Worm (Caenorhabditis elegans) whole organism, L2 larva: Measurements from ENCODE around the gene T14B4.8.

Experiments
- C34F6.9 ChIP-seq: fragments of 150-350 bp; optimal IDR thresholded peaks from 2 replicates; lab custom pipeline; 2014; ENCODE audit warnings: missing biosample characterization, missing genetic modification characterization
- F13H6.1 ChIP-seq: sonication (generic microtip); optimal IDR thresholded peaks from 2 replicates; lab custom pipeline; 2016; ENCODE audit warnings: missing genetic modification characterization, missing compliant biosample characterization
- R02D3.7 ChIP-seq: fragments of 150-350 bp; optimal IDR thresholded peaks from 2 replicates; lab custom pipeline; 2014; ENCODE audit warnings: missing biosample characterization, missing genetic modification characterization
- Y55F3AM.14 ChIP-seq: fragments of 200-800 bp; sonication (Bioruptor generic); optimal IDR thresholded peaks from 2 replicates; lab custom pipeline; 2018; ENCODE audit warnings: mild to moderate bottlenecking, missing genetic modification characterization, missing compliant biosample characterization
- ZK546.5 ChIP-seq: sonication (generic microtip); optimal IDR thresholded peaks from 2 replicates; lab custom pipeline; 2017; ENCODE audit warnings: missing biosample characterization, missing genetic modification characterization
- alr-1 ChIP-seq: fragments of 150-350 bp; optimal IDR thresholded peaks from 2 replicates; lab custom pipeline; 2014; ENCODE audit warnings: missing biosample characterization, missing genetic modification characterization
- aly-2 ChIP-seq: fragments of 150-350 bp; optimal IDR thresholded peaks from 2 replicates; lab custom pipeline; 2014; ENCODE audit warnings: missing biosample characterization, missing genetic modification characterization
- ama-1 ChIP-seq: fragments of 150-350 bp; optimal IDR thresholded peaks from 2 replicates; lab custom pipeline; 2018; ENCODE audit warnings: inconsistent platforms
- blmp-1 ChIP-seq: sonication (generic microtip); optimal IDR thresholded peaks from 2 replicates; lab custom pipeline; 2017; ENCODE audit warnings: missing genetic modification characterization, mild to moderate bottlenecking, missing compliant biosample characterization, antibody characterized with exemption, moderate library complexity; ENCODE audit not compliant: insufficient read depth
- ceh-16 ChIP-seq: fragments of 150-350 bp; optimal IDR thresholded peaks from 2 replicates; lab custom pipeline; 2014; ENCODE audit warnings: missing biosample characterization, missing genetic modification characterization
- ceh-82 ChIP-seq: fragments of 150-350 bp; optimal IDR thresholded peaks from 2 replicates; lab custom pipeline; 2014; ENCODE audit warnings: missing biosample characterization, missing genetic modification characterization
- crh-2 ChIP-seq: sonication (generic microtip); optimal IDR thresholded peaks from 2 replicates; lab custom pipeline; 2017; ENCODE audit warnings: missing biosample characterization, missing genetic modification characterization
- dmd-4 ChIP-seq: sonication (generic microtip); optimal IDR thresholded peaks from 2 replicates; lab custom pipeline; 2017; ENCODE audit warnings: missing biosample characterization, missing genetic modification characterization
- egl-27 ChIP-seq: sonication (generic microtip); optimal IDR thresholded peaks from 3 replicates; lab custom pipeline; 2017; ENCODE audit warnings: missing biosample characterization, missing genetic modification reagents, missing genetic modification characterization
- elt-1 ChIP-seq: fragments of 150-350 bp; optimal IDR thresholded peaks from 2 replicates; lab custom pipeline; 2014; ENCODE audit warnings: missing biosample characterization, missing genetic modification characterization
- elt-3 ChIP-seq: sonication (generic microtip); optimal IDR thresholded peaks from 2 replicates; lab custom pipeline; 2017; ENCODE audit warnings: missing biosample characterization, missing genetic modification characterization
- fos-1 ChIP-seq: fragments of 150-350 bp; optimal IDR thresholded peaks from 2 replicates; lab custom pipeline; 2014; ENCODE audit warnings: missing biosample characterization, missing genetic modification characterization
- gmeb-1 ChIP-seq: fragments of 150-350 bp; optimal IDR thresholded peaks from 2 replicates; lab custom pipeline; 2014; ENCODE audit warnings: missing biosample characterization, missing genetic modification characterization
- lin-11 ChIP-seq: fragments of 150-350 bp; sonication (generic microtip); optimal IDR thresholded peaks from 2 replicates; lab custom pipeline; 2014; ENCODE audit warnings: missing biosample characterization, missing genetic modification characterization, inconsistent platforms, mixed read lengths
- lin-13 ChIP-seq: fragments of 150-350 bp; optimal IDR thresholded peaks from 2 replicates; lab custom pipeline; 2014; ENCODE audit warnings: missing biosample characterization, missing genetic modification reagents, missing genetic modification characterization
- lin-39 ChIP-seq: fragments of 150-350 bp; optimal IDR thresholded peaks from 2 replicates; lab custom pipeline; 2014; ENCODE audit warnings: missing biosample characterization, missing genetic modification reagents, missing genetic modification characterization
- lsy-2 ChIP-seq, 2 experiments: fragments of 150-350 bp in 1 of 2; sonication (generic microtip) in 1 of 2; optimal IDR thresholded peaks; 2 replicates each; lab custom pipeline; 2014 to 2017; ENCODE audit warnings: missing biosample characterization in 2 of 2, missing genetic modification characterization in 2 of 2
- mab-5 ChIP-seq: fragments of 150-350 bp; optimal IDR thresholded peaks from 2 replicates; lab custom pipeline; 2014; ENCODE audit warnings: missing biosample characterization, missing genetic modification characterization
- mdl-1 ChIP-seq, 2 experiments: fragments of 150-350 bp in 1 of 2; sonication (generic microtip) in 1 of 2; optimal IDR thresholded peaks; 2 replicates each; lab custom pipeline; 2017; ENCODE audit warnings: missing biosample characterization in 2 of 2, missing genetic modification characterization in 2 of 2
- nhr-10 ChIP-seq: sonication (generic microtip); optimal IDR thresholded peaks from 2 replicates; lab custom pipeline; 2017; ENCODE audit warnings: missing biosample characterization, missing genetic modification characterization
- nhr-11 ChIP-seq: fragments of 150-350 bp; optimal IDR thresholded peaks from 2 replicates; lab custom pipeline; 2014; ENCODE audit warnings: missing biosample characterization, missing genetic modification characterization
- nhr-12 ChIP-seq: fragments of 150-350 bp; optimal IDR thresholded peaks from 2 replicates; lab custom pipeline; 2014; ENCODE audit warnings: missing biosample characterization, missing genetic modification characterization
- nhr-129 ChIP-seq: fragments of 150-350 bp; optimal IDR thresholded peaks from 2 replicates; lab custom pipeline; 2014; ENCODE audit warnings: missing biosample characterization, missing genetic modification characterization
- nhr-21 ChIP-seq: fragments of 150-350 bp; optimal IDR thresholded peaks from 2 replicates; lab custom pipeline; 2014; ENCODE audit warnings: missing biosample characterization, missing genetic modification characterization
- nhr-23 ChIP-seq: fragments of 150-350 bp; optimal IDR thresholded peaks from 2 replicates; lab custom pipeline; 2014; ENCODE audit warnings: missing biosample characterization, missing genetic modification reagents, missing genetic modification characterization
- nhr-25 ChIP-seq: fragments of 150-350 bp; sonication (generic microtip); optimal IDR thresholded peaks from 3 replicates; lab custom pipeline; 2014; ENCODE audit warnings: missing biosample characterization, missing genetic modification characterization
- nhr-6 ChIP-seq: fragments of 150-350 bp; optimal IDR thresholded peaks from 2 replicates; lab custom pipeline; 2014; ENCODE audit warnings: missing biosample characterization, missing genetic modification characterization
- nhr-77 ChIP-seq: fragments of 150-350 bp; optimal IDR thresholded peaks from 2 replicates; lab custom pipeline; 2014; ENCODE audit warnings: missing biosample characterization, missing genetic modification characterization
- peb-1 ChIP-seq: fragments of 150-350 bp; optimal IDR thresholded peaks from 2 replicates; lab custom pipeline; 2014; ENCODE audit warnings: missing biosample characterization, missing genetic modification characterization
- sem-4 ChIP-seq: fragments of 150-350 bp; optimal IDR thresholded peaks from 2 replicates; lab custom pipeline; 2014; ENCODE audit warnings: missing biosample characterization, missing genetic modification reagents, missing genetic modification characterization
- sma-3 ChIP-seq: sonication (generic microtip); optimal IDR thresholded peaks from 2 replicates; lab custom pipeline; 2016; ENCODE audit warnings: missing genetic modification reagents, missing genetic modification characterization, missing compliant biosample characterization
- sma-9 ChIP-seq, 2 experiments: fragments of 150-350 bp in 1 of 2; sonication (generic microtip) in 1 of 2; optimal IDR thresholded peaks; 2 replicates each; lab custom pipeline; 2014 to 2016; ENCODE audit warnings: missing genetic modification characterization in 2 of 2, mild to moderate bottlenecking in 1 of 2, missing biosample characterization in 1 of 2, missing compliant biosample characterization in 1 of 2, missing genetic modification reagents in 1 of 2, moderate library complexity in 1 of 2
- snpc-4 ChIP-seq: fragments of 150-350 bp; optimal IDR thresholded peaks from 2 replicates; lab custom pipeline; 2014; ENCODE audit warnings: missing biosample characterization, missing genetic modification characterization
- unc-39 ChIP-seq: fragments of 150-350 bp; optimal IDR thresholded peaks from 2 replicates; lab custom pipeline; 2014; ENCODE audit warnings: missing biosample characterization, missing genetic modification characterization
- unc-55 ChIP-seq: fragments of 150-350 bp; sonication (generic microtip); optimal IDR thresholded peaks from 3 replicates; lab custom pipeline; 2014; ENCODE audit warnings: missing biosample characterization, missing genetic modification reagents, missing genetic modification characterization
- unc-62 ChIP-seq: fragments of 150-350 bp; optimal IDR thresholded peaks from 2 replicates; lab custom pipeline; 2014; ENCODE audit warnings: missing biosample characterization, missing genetic modification reagents, missing genetic modification characterization
- zag-1 ChIP-seq: fragments of 150-350 bp; optimal IDR thresholded peaks from 2 replicates; lab custom pipeline; 2014; ENCODE audit warnings: missing biosample characterization, missing genetic modification characterization
- ztf-11 ChIP-seq: sonication (generic microtip); optimal IDR thresholded peaks from 2 replicates; lab custom pipeline; 2017; ENCODE audit warnings: missing biosample characterization, missing genetic modification characterization
- ztf-4 ChIP-seq: fragments of 150-350 bp; optimal IDR thresholded peaks from 2 replicates; lab custom pipeline; 2014; ENCODE audit warnings: missing biosample characterization, missing genetic modification characterization

T14B4.8 gene

ce11 chrII:6683663-6684285 lies 45.4 kb downstream of the T14B4.8 start, which contains the start of gene gyf-1:
Gene gyf-1 (plus strand): TSS chrII:6684235.
- no peak for TF ChIP-seq nhr-21 (tag; lab: Kevin White, UChicago)
- no peak for TF ChIP-seq blmp-1 (tag; lab: Kevin White, UChicago)
- TF ChIP-seq nhr-10 (tag; lab: Kevin White, UChicago): no peak
- no peak for TF ChIP-seq elt-1 (tag; lab: Kevin White, UChicago)
- TF ChIP-seq nhr-12 (tag; lab: Kevin White, UChicago): no peak
- TF ChIP-seq nhr-6 (tag; lab: Kevin White, UChicago): no peak
- TF ChIP-seq sma-9 (GFP tag; optimal IDR thresholded peaks at IDR 0.05; lab: Kevin White, UChicago): no peak
- TF ChIP-seq sma-9 (tag; optimal IDR thresholded peaks at IDR 0.05; lab: Kevin White, UChicago): no peak
- TF ChIP-seq nhr-77 (tag; lab: Kevin White, UChicago): no peak
- TF ChIP-seq nhr-25: no peak
- no peak for TF ChIP-seq gmeb-1
- TF ChIP-seq unc-55 (GFP tag; lab: Kevin White, UChicago): peak; percentile 43
- TF ChIP-seq alr-1: no peak
- TF ChIP-seq lin-11 (tag; lab: Kevin White, UChicago): peak; percentile 14
- no peak for TF ChIP-seq nhr-23
- no peak for TF ChIP-seq unc-39 (tag; lab: Kevin White, UChicago)
- TF ChIP-seq F13H6.1 (tag; lab: Kevin White, UChicago): peak; percentile 34
- TF ChIP-seq ama-1: no peak
- no peak for TF ChIP-seq lin-39 (tag; lab: Kevin White, UChicago)
- no peak for TF ChIP-seq ZK546.5 (tag; lab: Kevin White, UChicago)
- TF ChIP-seq R02D3.7 (tag; lab: Kevin White, UChicago): no peak
- TF ChIP-seq mdl-1 (tag; optimal IDR thresholded peaks at IDR 0.05; lab: Kevin White, UChicago): no peak
- no peak for TF ChIP-seq unc-62
- no peak for TF ChIP-seq sma-3
- TF ChIP-seq egl-27 (tag; lab: Kevin White, UChicago): no peak
- TF ChIP-seq sem-4 (tag; lab: Kevin White, UChicago): no peak
- TF ChIP-seq ztf-11 (tag; lab: Kevin White, UChicago): no peak
- peak; percentile 31 for TF ChIP-seq nhr-129 (tag; lab: Kevin White, UChicago)
- TF ChIP-seq peb-1 (tag; lab: Kevin White, UChicago): no peak
- TF ChIP-seq lsy-2 (tag; optimal IDR thresholded peaks at IDR 0.05; lab: Kevin White, UChicago): peak in 1 of 2 experiments; percentile 51
- no peak for TF ChIP-seq elt-3 (tag; lab: Kevin White, UChicago)
- TF ChIP-seq mab-5 (tag; lab: Kevin White, UChicago): no peak
- no peak for TF ChIP-seq ztf-4 (tag; lab: Kevin White, UChicago)
- TF ChIP-seq aly-2: no peak
- no peak for TF ChIP-seq ceh-82 (tag; lab: Kevin White, UChicago)
- TF ChIP-seq nhr-11 (tag; lab: Kevin White, UChicago): no peak
- no peak for TF ChIP-seq zag-1 (tag; lab: Kevin White, UChicago)
- TF ChIP-seq crh-2 (tag; lab: Kevin White, UChicago): peak; percentile 61
- TF ChIP-seq lin-13 (GFP tag; lab: Kevin White, UChicago): no peak
- TF ChIP-seq C34F6.9 (tag; lab: Kevin White, UChicago): peak; percentile 47
- no peak for TF ChIP-seq Y55F3AM.14
- TF ChIP-seq snpc-4 (tag; lab: Kevin White, UChicago): peak; percentile 21
- peak; percentile 44 for TF ChIP-seq fos-1 (tag; lab: Kevin White, UChicago)
- TF ChIP-seq, all 48 proteins: peak for 9

ce11 chrII:6682918-6683317 lies 46.3 kb downstream of the T14B4.8 start:
- TF ChIP-seq unc-62 (no peak), nhr-6 (tag; lab: Kevin White, UChicago) (no peak), nhr-21 (tag; lab: Kevin White, UChicago) (no peak), blmp-1 (tag; lab: Kevin White, UChicago) (no peak), ceh-16 (no peak), egl-27 (tag; lab: Kevin White, UChicago) (no peak), dmd-4 (tag; lab: Kevin White, UChicago) (no peak), nhr-23 (no peak), elt-3 (tag; lab: Kevin White, UChicago) (no peak)
